Worm (Caenorhabditis elegans) whole organism, midembryonic: Measurements from ENCODE around the gene gst-18.

ENCODE experiments used
- T22C8.4 ChIP-seq: fragments of 200-800 bp; sonication (Bioruptor generic); IDR thresholded peaks from 2 replicates; pipeline ENCODE4 v1.3.6; 2022; ENCODE audit warnings: missing genetic modification characterization, missing compliant biosample characterization
- cog-1 ChIP-seq: sonication (generic microtip); optimal IDR thresholded peaks from 2 replicates; lab custom pipeline; 2016; ENCODE audit warnings: missing genetic modification characterization, missing compliant biosample characterization
- flt-1 ChIP-seq: fragments of 200-800 bp; sonication (Bioruptor generic); IDR thresholded peaks from 2 replicates; pipeline ENCODE4 v1.3.6; 2022; ENCODE audit warnings: missing genetic modification characterization, missing compliant biosample characterization
- klf-2 ChIP-seq: fragments of 200-800 bp; sonication (Bioruptor generic); conservative IDR thresholded peaks from 2 replicates; pipeline ENCODE4 v1.3.6; 2022; ENCODE audit warnings: missing genetic modification reagents, missing genetic modification characterization, missing compliant biosample characterization
- med-1 ChIP-seq: sonication (generic microtip); optimal IDR thresholded peaks from 2 replicates; lab custom pipeline; 2017; ENCODE audit warnings: missing genetic modification characterization, mild to moderate bottlenecking, missing compliant biosample characterization, antibody characterized with exemption, missing genetic modification reagents; ENCODE audit not compliant: insufficient read depth
- ref-1 ChIP-seq: fragments of 200-800 bp; sonication (Bioruptor generic); conservative IDR thresholded peaks from 2 replicates; pipeline ENCODE4 v1.3.6; 2022; ENCODE audit warnings: missing genetic modification reagents, missing genetic modification characterization, missing compliant biosample characterization
- tab-1 ChIP-seq: fragments of 200-800 bp; sonication (Bioruptor generic); IDR thresholded peaks from 2 replicates; pipeline ENCODE4 v1.3.6; 2022; ENCODE audit warnings: missing genetic modification characterization, missing compliant biosample characterization
- ztf-23 ChIP-seq: fragments of 200-800 bp; sonication (Bioruptor generic); IDR thresholded peaks from 2 replicates; pipeline ENCODE4 v1.3.6; 2022; ENCODE audit warnings: missing genetic modification reagents, missing genetic modification characterization, missing compliant biosample characterization
- ztf-29 ChIP-seq: fragments of 200-800 bp; sonication (Bioruptor generic); IDR thresholded peaks from 2 replicates; pipeline ENCODE4 v1.3.6; 2022; ENCODE audit warnings: missing genetic modification reagents, missing genetic modification characterization, missing compliant biosample characterization

Gene gst-18

DNA sequence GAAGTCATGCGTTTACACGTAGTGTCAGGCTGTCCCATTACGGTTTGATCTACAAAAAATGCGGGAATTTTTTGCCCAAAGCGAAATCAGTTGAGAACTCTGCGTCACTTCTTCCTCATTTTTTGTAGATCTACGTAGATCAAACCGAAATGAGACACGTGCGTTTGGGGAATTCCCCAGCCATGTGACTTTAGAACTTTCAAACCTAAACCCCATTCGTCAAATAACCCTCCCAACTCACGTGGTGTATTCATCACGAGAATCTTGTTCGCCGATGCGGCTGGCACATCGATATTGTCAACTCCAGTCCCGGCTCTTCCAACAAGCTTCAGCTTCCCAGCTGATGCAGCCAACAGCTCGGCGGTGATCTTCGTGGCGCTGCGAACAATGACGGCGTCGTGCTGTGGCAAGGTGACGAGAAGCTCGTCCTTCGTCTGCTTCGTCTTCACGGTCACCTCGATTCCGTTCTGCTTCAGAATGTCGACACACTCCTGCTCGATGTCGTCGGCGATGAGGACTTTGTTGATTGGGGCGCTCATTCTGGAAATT, 7.3 kb upstream of the gst-18 start, which contains the start of gene phdh-1:
phdh-1 (minus strand) TSS at position 540 of the 549 bp plus-strand sequence.
- TF ChIP-seq T22C8.4 (GFP tag; lab: Robert Waterston, UW) (no peak), ztf-29 (GFP tag; lab: Robert Waterston, UW) (no peak), cog-1 (tag; lab: Kevin White, UChicago) (no peak), flt-1 (GFP tag; lab: Robert Waterston, UW) (no peak), med-1 (GFP tag; lab: Kevin White, UChicago) (no peak), ref-1 (GFP tag; lab: Robert Waterston, UW) (no peak), klf-2 (no peak), tab-1 (GFP tag; lab: Robert Waterston, UW) (no peak), ztf-23 (GFP tag; lab: Robert Waterston, UW) (no peak)

DNA sequence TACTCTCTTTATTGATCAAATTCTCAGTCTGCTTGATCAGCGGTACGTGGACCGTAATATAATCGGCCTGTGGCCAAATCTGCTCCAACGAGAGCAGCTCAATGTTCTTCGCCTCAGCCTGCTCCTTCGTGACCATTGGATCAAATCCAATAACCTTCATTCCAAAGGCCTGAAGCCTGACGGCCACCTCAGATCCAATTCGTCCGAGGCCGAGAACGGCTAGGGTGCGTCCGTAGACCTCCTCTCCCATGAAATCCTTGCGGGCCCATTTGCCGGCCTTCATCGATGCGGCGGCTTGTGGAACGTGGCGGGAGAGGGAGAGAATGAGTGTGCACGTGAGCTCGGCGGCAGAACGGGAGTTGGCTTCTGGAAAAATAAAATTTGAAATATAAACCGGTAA, 6.8 kb upstream of the gst-18 start:
- no peak for TF ChIP-seq flt-1 (GFP tag; lab: Robert Waterston, UW)
- TF ChIP-seq ref-1 (GFP tag; lab: Robert Waterston, UW) = no peak
- no peak for TF ChIP-seq tab-1 (GFP tag; lab: Robert Waterston, UW)
- no peak for TF ChIP-seq klf-2
- TF ChIP-seq ztf-29 (GFP tag; lab: Robert Waterston, UW) = no peak

DNA sequence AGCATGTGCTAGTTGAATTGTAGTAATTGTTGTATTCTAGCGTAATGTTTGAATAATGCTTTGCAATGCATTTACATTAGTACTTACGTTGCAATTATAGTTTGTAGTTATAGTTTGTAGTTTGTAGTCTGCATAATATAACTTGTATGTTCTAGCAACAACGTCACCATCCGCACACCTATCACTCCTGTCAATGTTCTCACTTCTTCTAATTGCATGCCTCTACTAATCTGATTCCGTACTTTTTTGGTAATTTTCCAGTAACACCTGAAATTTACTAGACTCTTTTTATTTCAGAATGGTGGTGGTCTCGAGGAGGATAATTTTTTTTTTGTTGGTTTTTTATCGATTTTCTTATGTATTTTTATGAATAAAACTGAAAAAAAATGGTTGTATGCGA, 5.9 kb upstream of the gst-18 start:
- TF ChIP-seq ztf-29 (GFP tag; lab: Robert Waterston, UW) (no peak), tab-1 (GFP tag; lab: Robert Waterston, UW) (no peak)

DNA sequence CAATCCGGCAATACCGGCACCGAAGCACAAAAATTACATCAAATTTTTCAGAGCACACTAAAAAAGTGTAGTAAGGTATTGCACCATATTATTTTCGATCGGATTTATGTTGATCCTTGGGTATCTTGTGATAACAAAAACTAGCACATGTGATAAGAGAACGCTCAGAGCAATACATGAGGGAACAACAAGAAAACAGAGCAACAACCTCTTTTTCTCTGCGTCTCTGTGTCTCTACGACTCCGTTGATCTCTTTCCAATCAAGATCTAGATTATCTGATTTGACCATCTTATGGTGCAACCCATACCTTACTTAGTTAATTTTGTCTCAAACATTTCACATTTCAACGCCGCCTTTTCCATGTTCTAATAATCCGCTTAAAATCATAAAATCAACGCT, 1.6 kb upstream of the gst-18 start, which contains the start of gene tag-10:
tag-10 (plus strand) TSS at position 347 of the 400 bp plus-strand sequence.
- no peak for TF ChIP-seq flt-1 (GFP tag; lab: Robert Waterston, UW)
- no peak for TF ChIP-seq klf-2
- TF ChIP-seq ztf-23 (GFP tag; lab: Robert Waterston, UW) = no peak
- no peak for TF ChIP-seq tab-1 (GFP tag; lab: Robert Waterston, UW)
- no peak for TF ChIP-seq ref-1 (GFP tag; lab: Robert Waterston, UW)
- TF ChIP-seq med-1 (GFP tag; lab: Kevin White, UChicago) = no peak
- no peak for TF ChIP-seq cog-1 (tag; lab: Kevin White, UChicago)
- TF ChIP-seq T22C8.4 (GFP tag; lab: Robert Waterston, UW) = no peak
- TF ChIP-seq ztf-29 (GFP tag; lab: Robert Waterston, UW) = no peak

DNA sequence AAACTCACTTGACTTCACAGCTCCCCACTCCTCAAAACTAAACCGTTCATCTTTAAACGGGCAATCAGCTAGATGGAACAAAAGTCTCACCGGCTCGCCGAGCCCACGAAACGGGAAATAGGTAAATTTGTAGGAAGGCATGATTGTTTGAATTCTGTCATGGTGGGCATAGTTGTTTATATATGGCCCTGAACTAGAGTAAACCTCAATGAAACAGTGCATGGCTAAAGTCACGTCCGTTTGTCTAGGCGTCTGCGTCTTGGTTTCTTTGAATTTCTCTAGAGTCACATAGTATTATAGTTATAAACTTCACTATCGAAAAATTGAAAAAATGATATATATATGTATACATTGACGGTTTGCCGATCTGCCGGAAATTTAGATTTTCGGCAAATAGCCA, 3.7 kb downstream of the gst-18 start, which contains the start of gene gst-19:
gst-19 (minus strand) TSS at position 145 of the 400 bp plus-strand sequence.
- TF ChIP-seq ztf-23 (GFP tag; lab: Robert Waterston, UW) = no peak
- no peak for TF ChIP-seq flt-1 (GFP tag; lab: Robert Waterston, UW)
- no peak for TF ChIP-seq tab-1 (GFP tag; lab: Robert Waterston, UW)
- TF ChIP-seq T22C8.4 (GFP tag; lab: Robert Waterston, UW) = no peak
- no peak for TF ChIP-seq ztf-29 (GFP tag; lab: Robert Waterston, UW)
- no peak for TF ChIP-seq med-1 (GFP tag; lab: Kevin White, UChicago)
- no peak for TF ChIP-seq ref-1 (GFP tag; lab: Robert Waterston, UW)
- TF ChIP-seq klf-2 = no peak
- no peak for TF ChIP-seq cog-1 (tag; lab: Kevin White, UChicago)

DNA sequence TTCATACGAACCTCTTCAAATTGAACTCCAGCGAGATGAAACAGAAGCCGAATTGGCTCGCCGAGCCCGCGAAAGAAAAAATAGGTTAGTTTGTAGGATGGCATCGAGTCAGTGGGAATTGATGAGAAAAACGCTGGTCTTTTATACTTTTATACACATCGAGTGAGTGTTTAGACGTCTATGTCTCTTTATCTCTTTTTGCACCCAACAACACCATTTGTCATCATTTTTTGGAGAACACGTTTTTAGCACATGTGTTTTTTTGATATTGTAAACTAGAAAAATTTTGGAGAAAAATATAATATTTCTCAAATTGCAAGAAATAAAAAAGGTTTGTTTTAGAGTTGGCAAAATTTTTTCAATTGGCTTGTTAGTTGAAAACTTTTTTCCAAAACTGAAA, 6.4 kb downstream of the gst-18 start, which contains the start of gene gst-16:
gst-16 (minus strand) TSS at position 111 of the 400 bp plus-strand sequence.
- TF ChIP-seq T22C8.4 (GFP tag; lab: Robert Waterston, UW) = no peak
- TF ChIP-seq tab-1 (GFP tag; lab: Robert Waterston, UW) = no peak
- no peak for TF ChIP-seq med-1 (GFP tag; lab: Kevin White, UChicago)
- no peak for TF ChIP-seq flt-1 (GFP tag; lab: Robert Waterston, UW)

DNA sequence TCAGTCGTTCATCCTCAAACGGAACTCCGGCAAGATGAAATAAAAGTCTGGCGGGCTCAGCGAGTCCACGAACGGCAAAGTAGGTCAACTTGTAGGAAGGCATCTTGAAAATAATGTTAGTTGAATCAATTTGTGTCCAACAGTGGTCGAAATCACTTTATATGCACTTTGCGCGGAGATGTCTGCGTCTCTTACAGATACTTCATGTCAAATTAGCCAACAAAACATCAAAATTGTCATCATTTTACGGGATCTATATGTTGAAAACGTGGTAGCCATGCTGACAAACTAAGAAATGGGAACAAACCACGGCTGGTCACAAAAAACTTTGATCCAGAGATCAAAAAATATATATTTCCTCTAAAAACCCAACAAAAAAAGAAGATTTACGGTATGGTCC, 12.9 kb downstream of the gst-18 start, which contains the start of gene gst-12:
gst-12 (minus strand) TSS at position 254 of the 400 bp plus-strand sequence.
- TF ChIP-seq flt-1 (GFP tag; lab: Robert Waterston, UW) (no peak), klf-2 (no peak), ztf-23 (GFP tag; lab: Robert Waterston, UW) (no peak), ztf-29 (GFP tag; lab: Robert Waterston, UW) (no peak), cog-1 (tag; lab: Kevin White, UChicago) (no peak), ref-1 (GFP tag; lab: Robert Waterston, UW) (no peak), T22C8.4 (GFP tag; lab: Robert Waterston, UW) (no peak)

DNA sequence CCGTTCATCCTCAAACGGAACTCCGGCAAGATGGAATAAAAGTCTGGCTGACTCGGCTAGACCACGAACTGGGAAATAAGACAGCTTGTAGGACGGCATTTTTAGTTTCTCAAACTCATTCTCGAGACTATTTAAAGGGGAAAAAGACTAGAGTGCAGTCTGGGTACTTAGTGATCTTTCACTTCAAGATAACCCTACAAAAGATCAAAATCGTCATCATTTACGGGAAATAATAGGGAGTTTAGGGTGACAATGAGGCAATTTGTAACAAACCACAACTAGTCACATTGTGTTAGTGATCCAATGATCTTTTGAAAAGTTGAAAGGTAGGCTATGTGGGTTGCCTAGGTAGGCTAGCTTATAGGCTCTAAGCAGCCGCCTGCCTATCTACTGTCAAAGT, 14.7 kb downstream of the gst-18 start, which contains the start of gene gst-14:
gst-14 (minus strand) TSS at position 101 of the 400 bp plus-strand sequence.
- no peak for TF ChIP-seq T22C8.4 (GFP tag; lab: Robert Waterston, UW)
- TF ChIP-seq ref-1 (GFP tag; lab: Robert Waterston, UW) = no peak
- no peak for TF ChIP-seq med-1 (GFP tag; lab: Kevin White, UChicago)
- TF ChIP-seq ztf-29 (GFP tag; lab: Robert Waterston, UW) = no peak
- no peak for TF ChIP-seq klf-2
- no peak for TF ChIP-seq ztf-23 (GFP tag; lab: Robert Waterston, UW)
- no peak for TF ChIP-seq flt-1 (GFP tag; lab: Robert Waterston, UW)
- no peak for TF ChIP-seq tab-1 (GFP tag; lab: Robert Waterston, UW)
- TF ChIP-seq cog-1 (tag; lab: Kevin White, UChicago) = no peak

DNA sequence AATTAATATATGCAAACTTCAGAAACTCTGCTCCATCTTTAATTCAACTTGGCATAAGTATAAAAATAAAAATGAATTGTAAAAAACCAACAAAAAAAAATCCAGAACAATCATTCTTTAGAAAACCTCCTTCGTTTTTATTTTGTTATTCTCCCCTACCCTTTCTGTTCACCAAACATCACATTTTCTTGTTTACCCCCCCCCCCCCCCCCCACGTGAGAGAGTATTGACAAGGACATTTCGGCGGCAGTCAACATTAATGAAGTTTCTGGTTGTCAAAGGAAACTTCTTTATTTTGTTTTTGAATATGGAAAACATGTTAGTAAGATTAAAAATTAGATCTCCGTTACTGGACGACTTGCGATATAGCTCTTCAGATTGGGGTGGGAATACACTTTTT, 16.2 kb downstream of the gst-18 start:
- TF ChIP-seq ref-1 (GFP tag; lab: Robert Waterston, UW) (no peak), T22C8.4 (GFP tag; lab: Robert Waterston, UW) (no peak), cog-1 (tag; lab: Kevin White, UChicago) (no peak), ztf-23 (GFP tag; lab: Robert Waterston, UW) (no peak), tab-1 (GFP tag; lab: Robert Waterston, UW) (no peak), ztf-29 (GFP tag; lab: Robert Waterston, UW) (no peak), klf-2 (no peak), flt-1 (GFP tag; lab: Robert Waterston, UW) (no peak), med-1 (GFP tag; lab: Kevin White, UChicago) (no peak)
